Fruit fly (Drosophila melanogaster) S2 (cell line): ENCODE measurements around the gene tio.

ENCODE experiments used
- CG8478 ChIP-seq: fragments of >200 bp; optimal IDR thresholded peaks from 2 replicates; lab custom pipeline; 2018
- CTCF ChIP-seq, 2 experiments: fragments of >200 bp; optimal IDR thresholded peaks; 2 replicates each; lab custom pipeline; 2018

dm6 chr2L:21970698-21971395 lies 48.2 kb upstream of the tio start:
- TF ChIP-seq CTCF (optimal IDR thresholded peaks at IDR 0.05; lab: Kevin White, UChicago), result no peak
- TF ChIP-seq CG8478 (lab: Kevin White, UChicago), result no peak
